Worm (Caenorhabditis elegans): ENCODE measurements around the gene cest-2.3.

ce11 chrV:14134757-14135441 lies 47.9 kb downstream of the cest-2.3 start:
- no peak for TF ChIP-seq ceh-14 (tag; optimal IDR thresholded peaks at IDR 0.05)
- TF ChIP-seq fax-1 (tag; optimal IDR thresholded peaks at IDR 0.05): no peak
- no peak for TF ChIP-seq ahr-1 (tag; optimal IDR thresholded peaks at IDR 0.05)
- TF ChIP-seq ceh-19 (GFP tag; optimal IDR thresholded peaks at IDR 0.05): no peak
- no peak for TF ChIP-seq nhr-232 (tag; optimal IDR thresholded peaks at IDR 0.05)
- TF ChIP-seq pat-9 (tag; optimal IDR thresholded peaks at IDR 0.05): no peak
- TF ChIP-seq elt-2 (tag; optimal IDR thresholded peaks at IDR 0.05): peak; percentile 75
- TF ChIP-seq K09A11.1 (tag; optimal IDR thresholded peaks at IDR 0.05; ENCODE audit: insufficient read depth): no peak
